Worm (Caenorhabditis elegans) whole organism, L3 larva: ENCODE data around the gene csn-6.

Experiments used
- R02D3.7 ChIP-seq: fragments of 150-350 bp; optimal IDR thresholded peaks from 2 replicates; lab custom pipeline; 2014; ENCODE audit warnings: missing biosample characterization, missing genetic modification characterization
- ZK546.5 ChIP-seq: sonication (generic microtip); optimal IDR thresholded peaks from 2 replicates; lab custom pipeline; 2017; ENCODE audit warnings: missing biosample characterization, missing genetic modification characterization
- aly-2 ChIP-seq: fragments of 150-350 bp; optimal IDR thresholded peaks from 2 replicates; lab custom pipeline; 2014; ENCODE audit warnings: missing biosample characterization, missing genetic modification characterization
- ama-1 ChIP-seq: fragments of 150-350 bp; optimal IDR thresholded peaks from 2 replicates; lab custom pipeline; 2018
- ceh-16 ChIP-seq: sonication (generic microtip); optimal IDR thresholded peaks from 2 replicates; lab custom pipeline; 2017; ENCODE audit warnings: missing biosample characterization, missing genetic modification characterization
- ceh-9 ChIP-seq: sonication (generic microtip); optimal IDR thresholded peaks from 2 replicates; lab custom pipeline; 2018; ENCODE audit warnings: missing biosample characterization, missing genetic modification characterization
- daf-12 ChIP-seq: fragments of 150-350 bp; optimal IDR thresholded peaks from 2 replicates; lab custom pipeline; 2014; ENCODE audit warnings: missing biosample characterization, missing genetic modification reagents, missing genetic modification characterization
- egl-5 ChIP-seq: fragments of 150-350 bp; optimal IDR thresholded peaks from 2 replicates; lab custom pipeline; 2017; ENCODE audit warnings: missing biosample characterization, missing genetic modification reagents, missing genetic modification characterization, inconsistent platforms
- elt-2 ChIP-seq: sonication (generic microtip); optimal IDR thresholded peaks from 2 replicates; lab custom pipeline; 2016; ENCODE audit warnings: missing genetic modification reagents, mild to moderate bottlenecking, missing genetic modification characterization, missing compliant biosample characterization
- elt-3 ChIP-seq, 3 experiments: fragments of 150-350 bp in 1 of 3; sonication (generic microtip) in 2 of 3; optimal IDR thresholded peaks; 2 replicates in 2 of 3; 4 replicates in 1 of 3; lab custom pipeline; 2014 to 2017; ENCODE audit warnings: missing biosample characterization in 3 of 3, missing genetic modification characterization in 3 of 3
- eor-1 ChIP-seq, 2 experiments: fragments of 150-350 bp; optimal IDR thresholded peaks; 2 replicates each; lab custom pipeline; 2014 to 2018; ENCODE audit warnings: missing biosample characterization in 2 of 2, missing genetic modification characterization in 2 of 2
- fkh-10 ChIP-seq: sonication (generic microtip); optimal IDR thresholded peaks from 2 replicates; lab custom pipeline; 2017; ENCODE audit warnings: missing biosample characterization, missing genetic modification reagents, missing genetic modification characterization
- fkh-2 ChIP-seq: fragments of 150-350 bp; optimal IDR thresholded peaks from 2 replicates; lab custom pipeline; 2014; ENCODE audit warnings: missing biosample characterization, missing genetic modification reagents, missing genetic modification characterization
- hmg-11 ChIP-seq: sonication (generic microtip); optimal IDR thresholded peaks from 2 replicates; lab custom pipeline; 2016; ENCODE audit warnings: missing genetic modification characterization, missing compliant biosample characterization
- jun-1 ChIP-seq: fragments of 150-350 bp; optimal IDR thresholded peaks from 2 replicates; lab custom pipeline; 2014; ENCODE audit warnings: missing biosample characterization, missing genetic modification reagents, missing genetic modification characterization
- lin-15B ChIP-seq: fragments of 150-350 bp; optimal IDR thresholded peaks from 2 replicates; lab custom pipeline; 2014; ENCODE audit warnings: missing biosample characterization, missing genetic modification characterization
- lin-39 ChIP-seq: fragments of 150-350 bp; optimal IDR thresholded peaks from 2 replicates; lab custom pipeline; 2018; ENCODE audit warnings: missing biosample characterization, missing genetic modification reagents, missing genetic modification characterization
- lsy-12 ChIP-seq: sonication (generic microtip); optimal IDR thresholded peaks from 2 replicates; lab custom pipeline; 2016; ENCODE audit warnings: mild to moderate bottlenecking, missing genetic modification characterization, missing compliant biosample characterization
- mdl-1 ChIP-seq: fragments of 150-350 bp; optimal IDR thresholded peaks from 2 replicates; lab custom pipeline; 2014; ENCODE audit warnings: missing biosample characterization, missing genetic modification characterization
- mml-1 ChIP-seq: fragments of 150-350 bp; sonication (generic microtip); optimal IDR thresholded peaks from 3 replicates; lab custom pipeline; 2014; ENCODE audit warnings: missing biosample characterization, missing genetic modification characterization
- nfya-1 ChIP-seq: sonication (generic microtip); optimal IDR thresholded peaks from 2 replicates; lab custom pipeline; 2017; ENCODE audit warnings: missing genetic modification characterization, mild to moderate bottlenecking, missing compliant biosample characterization, antibody characterized with exemption, moderate library complexity; ENCODE audit not compliant: insufficient read depth
- nhr-11 ChIP-seq: fragments of 150-350 bp; optimal IDR thresholded peaks from 2 replicates; lab custom pipeline; 2014; ENCODE audit warnings: missing biosample characterization, missing genetic modification characterization
- nhr-12 ChIP-seq: fragments of 150-350 bp; optimal IDR thresholded peaks from 2 replicates; lab custom pipeline; 2014; ENCODE audit warnings: missing biosample characterization, missing genetic modification characterization
- nhr-237 ChIP-seq: fragments of 150-350 bp; optimal IDR thresholded peaks from 2 replicates; lab custom pipeline; 2014; ENCODE audit warnings: missing biosample characterization, missing genetic modification characterization
- nhr-25 ChIP-seq: sonication (generic microtip); optimal IDR thresholded peaks from 2 replicates; lab custom pipeline; 2017; ENCODE audit warnings: missing biosample characterization, missing genetic modification characterization
- nhr-28 ChIP-seq: fragments of 150-350 bp; optimal IDR thresholded peaks from 2 replicates; lab custom pipeline; 2014; ENCODE audit warnings: missing biosample characterization, missing genetic modification characterization
- nhr-43 ChIP-seq: sonication (generic microtip); optimal IDR thresholded peaks from 2 replicates; lab custom pipeline; 2016; ENCODE audit warnings: mild to moderate bottlenecking, missing genetic modification characterization, missing compliant biosample characterization; ENCODE audit not compliant: poor library complexity, severe bottlenecking
- nhr-77 ChIP-seq: fragments of 150-350 bp; optimal IDR thresholded peaks from 2 replicates; lab custom pipeline; 2014; ENCODE audit warnings: missing biosample characterization, missing genetic modification characterization
- pqm-1 ChIP-seq: fragments of 150-350 bp; optimal IDR thresholded peaks from 2 replicates; lab custom pipeline; 2017; ENCODE audit warnings: missing biosample characterization, missing genetic modification characterization, inconsistent platforms
- sea-2 ChIP-seq: fragments of 150-350 bp; sonication (generic microtip); optimal IDR thresholded peaks from 4 replicates; lab custom pipeline; 2014; ENCODE audit warnings: missing biosample characterization, missing genetic modification reagents, missing genetic modification characterization
- skn-1 ChIP-seq: fragments of 150-350 bp; optimal IDR thresholded peaks from 2 replicates; lab custom pipeline; 2014; ENCODE audit warnings: missing biosample characterization, missing genetic modification characterization
- snpc-4 ChIP-seq: fragments of 150-350 bp; optimal IDR thresholded peaks from 2 replicates; lab custom pipeline; 2014; ENCODE audit warnings: missing biosample characterization, missing genetic modification characterization
- unc-39 ChIP-seq: sonication (generic microtip); optimal IDR thresholded peaks from 4 replicates; lab custom pipeline; 2017; ENCODE audit warnings: missing biosample characterization, missing genetic modification characterization
- zag-1 ChIP-seq: fragments of 150-350 bp; optimal IDR thresholded peaks from 2 replicates; lab custom pipeline; 2014; ENCODE audit warnings: missing biosample characterization, missing genetic modification characterization
- ztf-4 ChIP-seq: fragments of 150-350 bp; optimal IDR thresholded peaks from 2 replicates; lab custom pipeline; 2014; ENCODE audit warnings: missing biosample characterization, missing genetic modification characterization

Gene csn-6

DNA sequence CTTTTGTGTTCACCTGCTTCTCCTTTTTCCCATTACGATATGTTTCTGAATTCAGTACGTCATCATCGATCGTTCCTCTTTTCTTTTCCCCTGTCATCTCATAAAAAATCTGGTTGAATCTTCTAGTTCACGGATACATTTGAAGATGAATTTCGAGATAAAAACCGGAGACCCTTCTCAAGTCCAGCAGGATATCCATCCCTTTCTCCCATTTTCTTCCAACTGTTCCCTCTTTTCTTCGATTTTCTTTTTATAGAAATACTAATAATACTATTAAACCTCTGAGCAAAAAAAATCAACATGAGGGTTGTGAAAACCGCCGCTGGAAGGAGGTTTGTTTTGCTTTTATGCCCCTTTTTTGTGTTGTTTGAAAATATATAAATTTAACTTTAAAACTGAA is 44.7 kb upstream of the csn-6 start, which contains the start of gene bus-12:
Gene bus-12, plus strand, starts transcription at position 301 of the 400 bp plus-strand sequence.
- TF ChIP-seq sea-2 (GFP tag; lab: Kevin White, UChicago) (no peak), nhr-43 (no peak), snpc-4 (tag; lab: Kevin White, UChicago) (no peak), nhr-11 (no peak), elt-3 (tag; optimal IDR thresholded peaks at IDR 0.05; lab: Kevin White, UChicago) (no peak), eor-1 (tag; optimal IDR thresholded peaks at IDR 0.05; lab: Kevin White, UChicago) (no peak), mml-1 (tag; lab: Kevin White, UChicago) (no peak), skn-1 (no peak), egl-5 (tag; lab: Kevin White, UChicago) (no peak), ceh-9 (tag; lab: Kevin White, UChicago) (no peak), nhr-77 (tag; lab: Kevin White, UChicago) (no peak), ama-1 (no peak), fkh-2 (no peak), zag-1 (tag; lab: Kevin White, UChicago) (no peak), ztf-4 (no peak), unc-39 (no peak), fkh-10 (GFP tag; lab: Kevin White, UChicago) (no peak), nhr-25 (no peak), nfya-1 (no peak)
- TF ChIP-seq, all 47 proteins: peak for 0

- TF ChIP-seq elt-3 (tag; optimal IDR thresholded peaks at IDR 0.05; lab: Kevin White, UChicago) (no peak), nhr-12 (tag; lab: Kevin White, UChicago) (no peak), unc-39 (no peak), ceh-9 (tag; lab: Kevin White, UChicago) (no peak)
These were observed 41.8 kb upstream of the csn-6 start, which contains the start of gene JC8.16 for ce11 chrIV:13258872-13259271. TSS of gene JC8.16 (plus strand) at chrIV:13259172.

- no peak for TF ChIP-seq skn-1
- TF ChIP-seq nhr-237, result no peak
- TF ChIP-seq lin-39 (tag; lab: Kevin White, UChicago), result no peak
- TF ChIP-seq nhr-12 (tag; lab: Kevin White, UChicago), result no peak
- TF ChIP-seq elt-2 (tag; lab: Kevin White, UChicago), result no peak
- no peak for TF ChIP-seq pqm-1 (tag; lab: Kevin White, UChicago)
- TF ChIP-seq mml-1 (tag; lab: Kevin White, UChicago), result no peak
These were observed 38.8 kb upstream of the csn-6 start for ce11 chrIV:13261778-13262177.

DNA sequence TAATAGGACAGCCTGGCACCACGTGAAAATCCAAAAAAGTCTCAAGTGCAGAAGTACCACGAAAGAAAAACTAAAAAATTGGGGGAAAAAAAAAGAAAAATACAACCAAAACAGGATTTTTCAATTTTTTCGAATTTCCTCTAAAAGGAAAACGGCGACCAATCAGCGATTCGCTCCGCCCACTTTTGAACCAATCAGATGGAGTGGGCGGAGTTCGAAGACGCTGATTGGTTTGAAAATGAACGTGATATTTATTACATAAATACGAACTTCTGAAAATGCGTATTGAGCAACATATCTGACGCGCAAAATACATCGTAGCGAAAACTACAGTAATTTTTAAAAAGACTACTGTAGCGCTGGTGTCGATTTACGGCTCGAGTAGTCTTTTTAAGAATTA is 32.2 kb upstream of the csn-6 start:
- TF ChIP-seq fkh-10 (GFP tag; lab: Kevin White, UChicago) (no peak), nfya-1 (peak; percentile 57)

DNA sequence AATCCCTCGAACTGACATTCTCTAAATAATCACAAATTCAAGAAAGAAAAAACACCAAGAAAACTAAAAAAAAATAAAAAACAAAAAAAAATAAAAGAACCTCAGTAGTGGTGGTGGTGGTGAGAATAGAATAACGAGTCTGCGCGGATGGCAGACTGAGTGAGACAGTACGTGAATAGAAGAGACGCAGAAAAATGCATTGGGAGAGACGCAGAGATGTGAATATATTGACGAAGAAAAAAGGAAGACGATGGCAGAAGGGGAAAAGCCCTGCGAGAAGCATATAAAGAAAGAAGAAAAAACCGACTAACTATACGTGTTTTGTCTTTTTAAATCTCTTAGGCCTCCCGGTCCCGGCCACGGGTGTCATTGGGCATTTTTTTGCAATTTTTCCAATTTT is 28.1 kb upstream of the csn-6 start, which contains the start of gene unc-26:
Gene unc-26, minus strand, starts transcription at position 23 of the 400 bp plus-strand sequence.
- peak; percentile 71 for TF ChIP-seq egl-5 (tag; lab: Kevin White, UChicago)
- TF ChIP-seq sea-2 (GFP tag; lab: Kevin White, UChicago), result no peak
- no peak for TF ChIP-seq mdl-1 (tag; lab: Kevin White, UChicago)
- TF ChIP-seq nfya-1, result peak; percentile 80
- TF ChIP-seq hmg-11 (tag; lab: Kevin White, UChicago), result peak; percentile 86
- TF ChIP-seq jun-1 (tag; lab: Kevin White, UChicago), result no peak
- no peak for TF ChIP-seq aly-2 (tag; lab: Kevin White, UChicago)
- no peak for TF ChIP-seq nhr-25
- no peak for TF ChIP-seq R02D3.7 (tag; lab: Kevin White, UChicago)
- peak; percentile 22 for TF ChIP-seq lin-39 (tag; lab: Kevin White, UChicago)
- TF ChIP-seq lin-15B (tag; lab: Kevin White, UChicago), result peak; percentile 17
- TF ChIP-seq elt-3 (tag; optimal IDR thresholded peaks at IDR 0.05; lab: Kevin White, UChicago), result no peak
- TF ChIP-seq ceh-9 (tag; lab: Kevin White, UChicago), result no peak

ce11 chrIV:13282778-13283177 is 17.8 kb upstream of the csn-6 start, which contains the start of gene cpsf-3:
TSS of gene cpsf-3 (minus strand) at chrIV:13282878.
- TF ChIP-seq pqm-1 (tag; lab: Kevin White, UChicago) (no peak), hmg-11 (tag; lab: Kevin White, UChicago) (no peak), mml-1 (tag; lab: Kevin White, UChicago) (no peak), lin-39 (tag; lab: Kevin White, UChicago) (no peak), daf-12 (tag; lab: Kevin White, UChicago) (no peak), sea-2 (GFP tag; lab: Kevin White, UChicago) (no peak), lsy-12 (no peak), mdl-1 (tag; lab: Kevin White, UChicago) (no peak), unc-39 (no peak), ZK546.5 (tag; lab: Kevin White, UChicago) (no peak), ceh-16 (tag; lab: Kevin White, UChicago) (no peak), nhr-28 (tag; lab: Kevin White, UChicago) (no peak), nhr-77 (tag; lab: Kevin White, UChicago) (no peak)
